Worm (Caenorhabditis elegans) whole organism, young adult: Measurements from ENCODE around the gene T06E6.15.

Experiments
- B0035.1 ChIP-seq: sonication (generic microtip); optimal IDR thresholded peaks from 2 replicates; lab custom pipeline; 2016; ENCODE audit warnings: missing genetic modification characterization, mild to moderate bottlenecking, missing compliant biosample characterization, missing genotype, missing genetic modification reagents
- C06A6.2 ChIP-seq: fragments of 200-800 bp; sonication (Bioruptor generic); conservative IDR thresholded peaks from 2 replicates; pipeline ENCODE4 v1.3.6; 2022; ENCODE audit warnings: missing genetic modification characterization, missing compliant biosample characterization
- D2030.7 ChIP-seq: fragments of 200-800 bp; sonication (Bioruptor generic); IDR thresholded peaks from 2 replicates; pipeline ENCODE4 v1.3.6; 2022; ENCODE audit warnings: missing genetic modification reagents, missing genetic modification characterization, missing compliant biosample characterization
- F10E7.11 ChIP-seq: sonication (generic microtip); optimal IDR thresholded peaks from 2 replicates; lab custom pipeline; 2017; ENCODE audit warnings: mild to moderate bottlenecking, missing genetic modification characterization, moderate library complexity, missing compliant biosample characterization
- F33H1.4 ChIP-seq: fragments of 200-800 bp; sonication (Bioruptor generic); IDR thresholded peaks from 2 replicates; pipeline ENCODE4 v1.3.6; 2022; ENCODE audit warnings: missing genetic modification reagents, missing genetic modification characterization, missing compliant biosample characterization
- F37B4.10 ChIP-seq: fragments of 200-800 bp; sonication (Bioruptor generic); IDR thresholded peaks from 2 replicates; pipeline ENCODE4 v1.3.6; 2022; ENCODE audit warnings: missing genetic modification characterization, missing compliant biosample characterization
- F39B2.1 ChIP-seq: fragments of 200-800 bp; sonication (Bioruptor generic); IDR thresholded peaks from 2 replicates; pipeline ENCODE4 v1.3.6; 2022; ENCODE audit warnings: missing genetic modification reagents, missing genetic modification characterization, missing compliant biosample characterization
- Y53G8AR.9 ChIP-seq: fragments of 200-800 bp; sonication (Bioruptor generic); conservative IDR thresholded peaks from 2 replicates; pipeline ENCODE4 v1.3.6; 2022; ENCODE audit warnings: missing genetic modification reagents, missing genetic modification characterization, missing compliant biosample characterization
- Y67H2A.10 ChIP-seq: fragments of 200-800 bp; sonication (Bioruptor generic); conservative IDR thresholded peaks from 2 replicates; pipeline ENCODE4 v1.3.6; 2022; ENCODE audit warnings: missing genetic modification reagents, missing genetic modification characterization, missing compliant biosample characterization
- Y79H2A.3 ChIP-seq: fragments of 200-800 bp; sonication (Bioruptor generic); conservative IDR thresholded peaks from 2 replicates; pipeline ENCODE4 v1.3.6; 2022; ENCODE audit warnings: missing genetic modification reagents, missing genetic modification characterization, missing compliant biosample characterization
- Y95B8A.8 ChIP-seq: fragments of 200-800 bp; sonication (Bioruptor generic); IDR thresholded peaks from 2 replicates; pipeline ENCODE4 v1.3.6; 2022; ENCODE audit warnings: missing genetic modification reagents, missing genetic modification characterization, missing compliant biosample characterization
- ZK185.1 ChIP-seq: sonication (generic microtip); optimal IDR thresholded peaks from 2 replicates; lab custom pipeline; 2016; ENCODE audit warnings: mild to moderate bottlenecking, missing genetic modification characterization, missing compliant biosample characterization; ENCODE audit not compliant: poor library complexity, severe bottlenecking
- ama-1 ChIP-seq, 3 experiments: fragments of 150-350 bp in 1 of 3; sonication (generic microtip) in 2 of 3; optimal IDR thresholded peaks; 2 replicates each; lab custom pipeline; 2014 to 2018; ENCODE audit warnings: missing biosample characterization in 2 of 3, missing genetic modification characterization in 2 of 3, missing genetic modification reagents in 2 of 3
- aptf-2 ChIP-seq: fragments of 200-800 bp; sonication (Bioruptor generic); conservative IDR thresholded peaks from 2 replicates; pipeline ENCODE4 v1.3.6; 2022; ENCODE audit warnings: missing genetic modification reagents, missing genetic modification characterization, missing compliant biosample characterization
- attf-3 ChIP-seq: fragments of 200-800 bp; sonication (Bioruptor generic); conservative IDR thresholded peaks from 2 replicates; pipeline ENCODE4 v1.3.6; 2022; ENCODE audit warnings: missing genetic modification reagents, missing genetic modification characterization, missing compliant biosample characterization
- attf-5 ChIP-seq: fragments of 200-800 bp; sonication (Bioruptor generic); optimal IDR thresholded peaks from 2 replicates; lab custom pipeline; 2018; ENCODE audit warnings: mild to moderate bottlenecking, missing genetic modification characterization, missing compliant biosample characterization
- bed-2 ChIP-seq: fragments of 200-800 bp; sonication (Bioruptor generic); IDR thresholded peaks from 2 replicates; pipeline ENCODE4 v1.3.6; 2022; ENCODE audit warnings: missing genetic modification reagents, missing genetic modification characterization, missing compliant biosample characterization
- ccch-3 ChIP-seq: fragments of 200-800 bp; sonication (Bioruptor generic); optimal IDR thresholded peaks from 2 replicates; lab custom pipeline; 2018; ENCODE audit warnings: mild to moderate bottlenecking, missing genetic modification characterization, missing compliant biosample characterization
- ceh-100 ChIP-seq: fragments of 200-800 bp; sonication (Bioruptor generic); IDR thresholded peaks from 2 replicates; pipeline ENCODE4 v1.3.6; 2022; ENCODE audit warnings: missing genetic modification reagents, missing genetic modification characterization, missing compliant biosample characterization
- ceh-58 ChIP-seq: fragments of 200-800 bp; sonication (Bioruptor generic); IDR thresholded peaks from 2 replicates; pipeline ENCODE4 v1.3.6; 2022; ENCODE audit warnings: missing genetic modification characterization, missing compliant biosample characterization
- ceh-79 ChIP-seq: sonication (generic microtip); optimal IDR thresholded peaks from 2 replicates; lab custom pipeline; 2017; ENCODE audit warnings: mild to moderate bottlenecking, missing genetic modification characterization, missing compliant biosample characterization
- ceh-91 ChIP-seq: fragments of 200-800 bp; sonication (Bioruptor generic); IDR thresholded peaks from 2 replicates; pipeline ENCODE4 v1.3.6; 2022; ENCODE audit warnings: missing genetic modification reagents, missing genetic modification characterization, missing compliant biosample characterization
- efl-1 ChIP-seq: fragments of 150-350 bp; optimal IDR thresholded peaks from 2 replicates; lab custom pipeline; 2014; ENCODE audit warnings: missing biosample characterization, missing genetic modification reagents, missing genetic modification characterization
- egl-44 ChIP-seq: fragments of 200-800 bp; sonication (Bioruptor generic); IDR thresholded peaks from 2 replicates; pipeline ENCODE4 v1.3.6; 2022; ENCODE audit warnings: missing genetic modification reagents, missing genetic modification characterization, missing compliant biosample characterization
- egrh-3 ChIP-seq: fragments of 200-800 bp; sonication (Bioruptor generic); IDR thresholded peaks from 2 replicates; pipeline ENCODE4 v1.3.6; 2022; ENCODE audit warnings: missing genetic modification reagents, missing genetic modification characterization, missing compliant biosample characterization
- ekl-4 ChIP-seq: fragments of 200-800 bp; sonication (Bioruptor generic); IDR thresholded peaks from 2 replicates; pipeline ENCODE4 v1.3.6; 2022; ENCODE audit warnings: missing genetic modification reagents, missing genetic modification characterization, missing compliant biosample characterization
- fkh-3 ChIP-seq: sonication (generic microtip); optimal IDR thresholded peaks from 2 replicates; lab custom pipeline; 2016; ENCODE audit warnings: mild to moderate bottlenecking, missing genetic modification characterization, missing compliant biosample characterization
- him-1 ChIP-seq: sonication (generic microtip); optimal IDR thresholded peaks from 2 replicates; lab custom pipeline; 2016; ENCODE audit warnings: missing genotype, missing genetic modification reagents, missing genetic modification characterization, missing compliant biosample characterization
- hlh-12 ChIP-seq: sonication (generic microtip); optimal IDR thresholded peaks from 2 replicates; lab custom pipeline; 2016; ENCODE audit warnings: missing genetic modification characterization, missing compliant biosample characterization
- hlh-26 ChIP-seq: fragments of 200-800 bp; sonication (Bioruptor generic); conservative IDR thresholded peaks from 2 replicates; pipeline ENCODE4 v1.3.6; 2022; ENCODE audit warnings: missing genetic modification reagents, missing genetic modification characterization, missing compliant biosample characterization
- lag-1 ChIP-seq: fragments of 200-800 bp; sonication (Bioruptor generic); IDR thresholded peaks from 2 replicates; pipeline ENCODE4 v1.3.6; 2022; ENCODE audit warnings: missing genetic modification reagents, missing genetic modification characterization, missing compliant biosample characterization
- let-526 ChIP-seq: fragments of 200-800 bp; sonication (Bioruptor generic); IDR thresholded peaks from 2 replicates; pipeline ENCODE4 v1.3.6; 2022; ENCODE audit warnings: missing genetic modification reagents, missing genetic modification characterization, missing compliant biosample characterization
- let-607 ChIP-seq, 2 experiments: fragments of 200-800 bp in 1 of 2; sonication (Bioruptor generic) in 1 of 2; sonication (generic microtip) in 1 of 2; optimal IDR thresholded peaks; 2 replicates each; lab custom pipeline; 2016 to 2018; ENCODE audit warnings: mild to moderate bottlenecking in 2 of 2, missing compliant biosample characterization in 2 of 2, missing genetic modification characterization in 2 of 2, moderate library complexity in 2 of 2, missing genotype in 1 of 2
- lin-26 ChIP-seq: fragments of 200-800 bp; sonication (Bioruptor generic); IDR thresholded peaks from 2 replicates; pipeline ENCODE4 v1.3.6; 2022; ENCODE audit warnings: missing genetic modification reagents, missing genetic modification characterization, missing compliant biosample characterization
- lin-40 ChIP-seq: sonication (generic microtip); optimal IDR thresholded peaks from 2 replicates; lab custom pipeline; 2016; ENCODE audit warnings: missing genetic modification characterization, mild to moderate bottlenecking, missing compliant biosample characterization, missing genotype, missing genetic modification reagents
- lin-54 ChIP-seq: fragments of 200-800 bp; sonication (Bioruptor generic); optimal IDR thresholded peaks from 2 replicates; lab custom pipeline; 2018; ENCODE audit warnings: mild to moderate bottlenecking, missing genetic modification characterization, missing compliant biosample characterization
- lir-1 ChIP-seq: fragments of 200-800 bp; sonication (Bioruptor generic); conservative IDR thresholded peaks from 2 replicates; pipeline ENCODE4 v1.3.6; 2022; ENCODE audit warnings: missing genetic modification reagents, missing genetic modification characterization, missing compliant biosample characterization
- madf-6 ChIP-seq: fragments of 200-800 bp; sonication (Bioruptor generic); IDR thresholded peaks from 2 replicates; pipeline ENCODE4 v1.3.6; 2022; ENCODE audit warnings: missing genetic modification reagents, missing genetic modification characterization, missing compliant biosample characterization
- nfya-2 ChIP-seq: fragments of 200-800 bp; sonication (Bioruptor generic); IDR thresholded peaks from 2 replicates; pipeline ENCODE4 v1.3.6; 2022; ENCODE audit warnings: missing genetic modification reagents, missing genetic modification characterization, missing compliant biosample characterization
- nhr-120 ChIP-seq: fragments of 200-800 bp; sonication (Bioruptor generic); IDR thresholded peaks from 2 replicates; pipeline ENCODE4 v1.3.6; 2022; ENCODE audit warnings: missing genetic modification characterization, missing compliant biosample characterization
- rec-8 ChIP-seq, 2 experiments: sonication (generic microtip); optimal IDR thresholded peaks; 2 replicates each; lab custom pipeline; 2016; ENCODE audit warnings: mild to moderate bottlenecking in 2 of 2, missing genetic modification characterization in 2 of 2, missing genetic modification reagents in 2 of 2, missing genotype in 2 of 2, missing biosample characterization in 1 of 2, missing compliant biosample characterization in 1 of 2, moderate library complexity in 1 of 2
- rpc-1 ChIP-seq, 2 experiments: fragments of 150-350 bp in 1 of 2; sonication (generic microtip) in 1 of 2; optimal IDR thresholded peaks; 2 replicates each; lab custom pipeline; 2014 to 2018; ENCODE audit warnings: missing biosample characterization in 1 of 2, missing genetic modification characterization in 1 of 2, missing genetic modification reagents in 1 of 2, missing genotype in 1 of 2
- somi-1 ChIP-seq: fragments of 200-800 bp; sonication (Bioruptor generic); optimal IDR thresholded peaks from 2 replicates; lab custom pipeline; 2018; ENCODE audit warnings: mild to moderate bottlenecking, missing genetic modification characterization, missing compliant biosample characterization
- sptf-2 ChIP-seq: fragments of 200-800 bp; sonication (Bioruptor generic); optimal IDR thresholded peaks from 2 replicates; lab custom pipeline; 2018; ENCODE audit warnings: mild to moderate bottlenecking, missing genetic modification characterization, missing compliant biosample characterization
- tlf-1 ChIP-seq: fragments of 200-800 bp; sonication (Bioruptor generic); optimal IDR thresholded peaks from 2 replicates; lab custom pipeline; 2018; ENCODE audit warnings: mild to moderate bottlenecking, missing genetic modification characterization, missing compliant biosample characterization
- zfh-2 ChIP-seq: fragments of 200-800 bp; sonication (Bioruptor generic); conservative IDR thresholded peaks from 2 replicates; pipeline ENCODE4 v1.3.6; 2022; ENCODE audit warnings: missing genetic modification reagents, missing genetic modification characterization, missing compliant biosample characterization
- ztf-22 ChIP-seq: fragments of 200-800 bp; sonication (Bioruptor generic); optimal IDR thresholded peaks from 2 replicates; lab custom pipeline; 2018; ENCODE audit warnings: mild to moderate bottlenecking, missing genetic modification characterization, moderate library complexity, missing compliant biosample characterization
- ztf-25 ChIP-seq: fragments of 200-800 bp; sonication (Bioruptor generic); IDR thresholded peaks from 2 replicates; pipeline ENCODE4 v1.3.6; 2022; ENCODE audit warnings: missing genetic modification reagents, missing genetic modification characterization, missing compliant biosample characterization

T06E6.15 gene

DNA sequence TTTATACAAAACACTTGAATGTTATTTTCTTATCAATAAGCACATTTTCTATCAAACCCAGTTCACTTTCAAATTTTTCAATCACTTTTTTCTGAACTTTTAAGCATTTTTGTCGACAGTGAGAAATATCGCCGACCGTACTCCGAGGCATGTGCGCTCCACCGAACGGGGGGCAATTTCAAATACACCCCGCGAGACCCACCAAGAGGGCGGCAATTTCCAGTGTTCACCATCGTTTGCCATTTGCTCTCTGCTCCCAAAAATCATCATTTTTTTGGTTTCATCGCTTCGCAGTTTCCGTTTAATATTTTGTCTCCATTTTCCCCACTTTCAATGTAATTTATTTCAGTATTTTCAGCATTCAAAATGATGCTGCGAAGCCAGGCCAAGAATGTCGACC lies 4.2 kb downstream of the T06E6.15 start, which contains the start of gene cyb-3 (continued):
- TF ChIP-seq lin-54 (GFP tag; lab: Kevin White, UChicago): peak; percentile 75
- no peak for TF ChIP-seq F37B4.10 (GFP tag; lab: Robert Waterston, UW)
- peak; percentile 48 for TF ChIP-seq tlf-1
- peak; percentile 95 for TF ChIP-seq efl-1
- TF ChIP-seq him-1: no peak
- peak; percentile 91 for TF ChIP-seq ceh-91
- no peak for TF ChIP-seq let-607 (tag; optimal IDR thresholded peaks at IDR 0.05; lab: Kevin White, UChicago)
- peak; percentile 71 for TF ChIP-seq F33H1.4
- TF ChIP-seq hlh-12 (tag; lab: Kevin White, UChicago): no peak
- no peak for TF ChIP-seq ceh-100 (GFP tag; lab: Robert Waterston, UW)
- TF ChIP-seq ceh-79 (tag; lab: Kevin White, UChicago): no peak
- TF ChIP-seq D2030.7 (GFP tag; lab: Robert Waterston, UW): peak; percentile 91
- TF ChIP-seq F10E7.11 (tag; lab: Kevin White, UChicago): no peak
- no peak for TF ChIP-seq let-526 (GFP tag; lab: Robert Waterston, UW)
- no peak for TF ChIP-seq ceh-58 (GFP tag; lab: Robert Waterston, UW)
- TF ChIP-seq B0035.1 (tag; lab: Kevin White, UChicago): no peak
- TF ChIP-seq attf-3 (GFP tag; lab: Robert Waterston, UW): no peak
- TF ChIP-seq ztf-22: no peak
- TF ChIP-seq nfya-2: no peak
- no peak for TF ChIP-seq lin-26 (GFP tag; lab: Robert Waterston, UW)
- TF ChIP-seq ZK185.1: no peak
- no peak for TF ChIP-seq rpc-1 (optimal IDR thresholded peaks at IDR 0.05; lab: Kevin White, UChicago)
- TF ChIP-seq rpc-1 (tag; optimal IDR thresholded peaks at IDR 0.05; lab: Kevin White, UChicago): no peak
- TF ChIP-seq egrh-3: no peak
- no peak for TF ChIP-seq somi-1 (GFP tag; lab: Kevin White, UChicago)
- no peak for TF ChIP-seq ama-1 (optimal IDR thresholded peaks at IDR 0.05; lab: Kevin White, UChicago)
- no peak for TF ChIP-seq ama-1 (GFP tag; optimal IDR thresholded peaks at IDR 0.05; lab: Kevin White, UChicago)
- no peak for TF ChIP-seq sptf-2 (GFP tag; lab: Kevin White, UChicago)
- TF ChIP-seq ztf-25 (GFP tag; lab: Robert Waterston, UW): no peak
- TF ChIP-seq C06A6.2 (GFP tag; lab: Robert Waterston, UW): no peak
- no peak for TF ChIP-seq F39B2.1 (GFP tag; lab: Robert Waterston, UW)
- TF ChIP-seq egl-44: no peak
- TF ChIP-seq lag-1: no peak
- TF ChIP-seq attf-5: no peak
- no peak for TF ChIP-seq nhr-120 (GFP tag; lab: Robert Waterston, UW)
- no peak for TF ChIP-seq aptf-2 (GFP tag; lab: Robert Waterston, UW)
- no peak for TF ChIP-seq hlh-26 (GFP tag; lab: Robert Waterston, UW)
- no peak for TF ChIP-seq Y79H2A.3 (GFP tag; lab: Robert Waterston, UW)
- no peak for TF ChIP-seq lir-1 (GFP tag; lab: Robert Waterston, UW)
- TF ChIP-seq ekl-4 (GFP tag; lab: Robert Waterston, UW): no peak
- TF ChIP-seq rec-8 (tag; optimal IDR thresholded peaks at IDR 0.05; lab: Kevin White, UChicago): no peak
- peak; percentile 67; the same call in 1 of the 2 replicates for TF ChIP-seq Y95B8A.8 (GFP tag; lab: Robert Waterston, UW)
- TF ChIP-seq lin-40 (tag; lab: Kevin White, UChicago): no peak
- TF ChIP-seq madf-6 (GFP tag; lab: Robert Waterston, UW): peak; percentile 95
- TF ChIP-seq Y67H2A.10 (GFP tag; lab: Robert Waterston, UW): no peak
- TF ChIP-seq zfh-2: no peak
- no peak for TF ChIP-seq ccch-3 (GFP tag; lab: Kevin White, UChicago)
- no peak for TF ChIP-seq fkh-3
- TF ChIP-seq Y53G8AR.9: 0 out of 2 replicates have a peak, but pooled peaks have one; percentile 24
- TF ChIP-seq bed-2 (GFP tag; lab: Robert Waterston, UW): no peak
